Fruit fly (Drosophila melanogaster) whole organism, embryonic: ENCODE data around the gene iav.

Experiments
- Atf6 ChIP-seq: fragments of 200-800 bp; sonication (Bioruptor generic); IDR thresholded peaks from 2 replicates; pipeline ENCODE4 v1.3.6; 2022; ENCODE audit warnings: missing biosample characterization, missing genetic modification characterization
- CG1024 ChIP-seq: fragments of 200-800 bp; sonication (Bioruptor generic); IDR thresholded peaks from 2 replicates; pipeline ENCODE4 v1.3.6; 2022; ENCODE audit warnings: missing biosample characterization, missing genetic modification characterization
- CG12071 ChIP-seq: fragments of 200-800 bp; sonication (Bioruptor generic); optimal IDR thresholded peaks from 3 replicates; lab custom pipeline; 2018; ENCODE audit warnings: missing biosample characterization, mild to moderate bottlenecking, missing genetic modification characterization
- CG12769 ChIP-seq: fragments of 200-800 bp; sonication (Bioruptor generic); optimal IDR thresholded peaks from 2 replicates; lab custom pipeline; 2019; ENCODE audit warnings: missing biosample characterization, mild to moderate bottlenecking, missing genetic modification characterization, moderate library complexity
- CG15269 ChIP-seq: fragments of 200-800 bp; sonication (Bioruptor generic); optimal IDR thresholded peaks from 2 replicates; lab custom pipeline; 2018; ENCODE audit warnings: missing biosample characterization, mild to moderate bottlenecking, missing genetic modification characterization, moderate library complexity
- CG17612 ChIP-seq: fragments of 200-800 bp; sonication (Bioruptor generic); IDR thresholded peaks from 2 replicates; pipeline ENCODE4 v1.3.6; 2022; ENCODE audit warnings: missing biosample characterization, missing genetic modification characterization
- CG2199 ChIP-seq: fragments of 200-800 bp; sonication (Bioruptor generic); IDR thresholded peaks from 3 replicates; pipeline ENCODE4 v1.3.6; 2022; ENCODE audit warnings: missing biosample characterization, missing genetic modification characterization
- CG2875 ChIP-seq: fragments of 200-800 bp; sonication (Bioruptor generic); optimal IDR thresholded peaks from 2 replicates; lab custom pipeline; 2017; ENCODE audit warnings: missing biosample characterization, mild to moderate bottlenecking, missing genetic modification characterization, missing genetic modification reagents
- CG3163 ChIP-seq: fragments of 200-800 bp; sonication (Bioruptor generic); optimal IDR thresholded peaks from 3 replicates; lab custom pipeline; 2016; ENCODE audit warnings: missing biosample characterization, missing genetic modification characterization
- CG6791 ChIP-seq: fragments of 200-800 bp; sonication (Bioruptor generic); IDR thresholded peaks from 3 replicates; pipeline ENCODE4 v1.3.6; 2022; ENCODE audit warnings: missing biosample characterization, missing genetic modification characterization; ENCODE audit not compliant: partially characterized antibody
- CG7271 ChIP-seq: fragments of 200-800 bp; sonication (Bioruptor generic); optimal IDR thresholded peaks from 2 replicates; lab custom pipeline; 2018; ENCODE audit warnings: missing biosample characterization, mild to moderate bottlenecking, missing genetic modification characterization, moderate library complexity
- CG8290 ChIP-seq, 3 experiments: fragments of 200-800 bp; sonication (Bioruptor generic); optimal IDR thresholded peaks; 2 replicates each; lab custom pipeline; 2016 to 2019; ENCODE audit warnings: missing biosample characterization in 3 of 3, missing genetic modification characterization in 3 of 3, mild to moderate bottlenecking in 2 of 3, moderate library complexity in 1 of 3
- CG8944 ChIP-seq: fragments of 200-800 bp; sonication (Bioruptor generic); optimal IDR thresholded peaks from 3 replicates; lab custom pipeline; 2016; ENCODE audit warnings: missing biosample characterization, missing genetic modification characterization
- CG9932 ChIP-seq: fragments of 200-800 bp; sonication (Bioruptor generic); IDR thresholded peaks from 2 replicates; pipeline ENCODE4 v1.3.6; 2022; ENCODE audit warnings: missing biosample characterization, missing genetic modification characterization
- CHES-1-like ChIP-seq: fragments of 200-800 bp; sonication (Bioruptor generic); optimal IDR thresholded peaks from 2 replicates; lab custom pipeline; 2016; ENCODE audit warnings: missing biosample characterization, missing genetic modification characterization
- CrebB ChIP-seq: fragments of 200-800 bp; sonication (Bioruptor generic); optimal IDR thresholded peaks from 3 replicates; lab custom pipeline; 2018; ENCODE audit warnings: missing biosample characterization, mild to moderate bottlenecking, missing genetic modification characterization
- D19A ChIP-seq: fragments of 200-800 bp; optimal IDR thresholded peaks from 3 replicates; lab custom pipeline; 2019; ENCODE audit warnings: missing biosample characterization, mild to moderate bottlenecking, missing genetic modification characterization, moderate library complexity
- Dll ChIP-seq: fragments of 200-800 bp; sonication (Bioruptor generic); IDR thresholded peaks from 4 replicates; pipeline ENCODE4 v1.3.6; 2022; ENCODE audit warnings: missing biosample characterization, missing genetic modification characterization; ENCODE audit not compliant: partially characterized antibody
- Elba2 ChIP-seq: fragments of 200-800 bp; sonication (Bioruptor generic); optimal IDR thresholded peaks from 3 replicates; lab custom pipeline; 2016; ENCODE audit warnings: missing biosample characterization, missing genetic modification characterization
- Gug ChIP-seq: fragments of 200-800 bp; sonication (Bioruptor generic); IDR thresholded peaks from 4 replicates; pipeline ENCODE4 v1.3.6; 2022; ENCODE audit warnings: missing biosample characterization, missing genetic modification characterization
- HLH4C ChIP-seq: fragments of 200-800 bp; sonication (Bioruptor generic); IDR thresholded peaks from 3 replicates; pipeline ENCODE4 v1.3.6; 2022; ENCODE audit warnings: missing biosample characterization, missing genetic modification characterization; ENCODE audit not compliant: partially characterized antibody
- HLH54F ChIP-seq: fragments of 200-800 bp; sonication (Bioruptor generic); optimal IDR thresholded peaks from 3 replicates; lab custom pipeline; 2016; ENCODE audit warnings: missing biosample characterization, missing genetic modification characterization
- Hand ChIP-seq: fragments of 200-800 bp; sonication (Bioruptor generic); optimal IDR thresholded peaks from 2 replicates; lab custom pipeline; 2017; ENCODE audit warnings: mild to moderate bottlenecking, missing biosample characterization, missing genetic modification reagents, missing genetic modification characterization
- HmgD ChIP-seq: fragments of 200-800 bp; sonication (Bioruptor generic); optimal IDR thresholded peaks from 3 replicates; lab custom pipeline; 2016; ENCODE audit warnings: missing biosample characterization, missing genetic modification characterization
- Hmx ChIP-seq: fragments of 200-800 bp; sonication (Bioruptor generic); optimal IDR thresholded peaks from 2 replicates; lab custom pipeline; 2016; ENCODE audit warnings: missing biosample characterization, missing genetic modification characterization
- Med ChIP-seq: fragments of 200-800 bp; sonication (Bioruptor generic); peaks from one replicate; lab custom pipeline; 2016; ENCODE audit warnings: missing biosample characterization, missing genetic modification characterization, mild to moderate bottlenecking, inconsistent platforms, moderate library complexity
- NFAT ChIP-seq: fragments of 200-800 bp; sonication (Bioruptor generic); IDR thresholded peaks from 2 replicates; pipeline ENCODE4 v1.3.6; 2022; ENCODE audit warnings: missing biosample characterization, missing genetic modification characterization
- Six4 ChIP-seq: fragments of 200-800 bp; sonication (Bioruptor generic); optimal IDR thresholded peaks from 2 replicates; lab custom pipeline; 2016; ENCODE audit warnings: missing biosample characterization, missing genetic modification characterization
- Sox102F ChIP-seq: fragments of 200-800 bp; sonication (Bioruptor generic); optimal IDR thresholded peaks from 2 replicates; lab custom pipeline; 2018; ENCODE audit warnings: missing biosample characterization, mild to moderate bottlenecking, missing genetic modification characterization, moderate library complexity
- Stat92E ChIP-seq, 3 experiments: fragments of >200 bp in 2 of 3; fragments of 200-800 bp in 1 of 3; sonication (Bioruptor generic) in 1 of 3; optimal IDR thresholded peaks; 2 replicates each; lab custom pipeline; 2017 to 2019; ENCODE audit warnings: missing biosample characterization in 3 of 3, missing genetic modification characterization in 3 of 3, mild to moderate bottlenecking in 1 of 3, moderate library complexity in 1 of 3
- Vsx1 ChIP-seq: fragments of 200-800 bp; sonication (Bioruptor generic); optimal IDR thresholded peaks from 2 replicates; lab custom pipeline; 2017; ENCODE audit warnings: missing biosample characterization, mild to moderate bottlenecking, missing genetic modification characterization, missing genetic modification reagents
- caup ChIP-seq: fragments of 200-800 bp; sonication (Bioruptor generic); optimal IDR thresholded peaks from 3 replicates; lab custom pipeline; 2017; ENCODE audit warnings: missing biosample characterization, mild to moderate bottlenecking, missing genetic modification characterization, moderate library complexity; ENCODE audit not compliant: severe bottlenecking
- chif ChIP-seq, 2 experiments: fragments of 200-800 bp; sonication (Bioruptor generic); optimal IDR thresholded peaks; 3 replicates each; lab custom pipeline; 2016; ENCODE audit warnings: missing biosample characterization in 2 of 2, missing genetic modification characterization in 2 of 2
- ci ChIP-seq: fragments of 200-800 bp; sonication (Bioruptor generic); IDR thresholded peaks from 3 replicates; pipeline ENCODE4 v1.3.6; 2022; ENCODE audit warnings: missing biosample characterization, missing genetic modification characterization
- dysf ChIP-seq: fragments of 200-800 bp; sonication (Bioruptor generic); IDR thresholded peaks from 3 replicates; pipeline ENCODE4 v1.3.6; 2022; ENCODE audit warnings: missing biosample characterization, missing genetic modification characterization
- eve ChIP-seq, 2 experiments: fragments of >200 bp; optimal IDR thresholded peaks; 2 replicates each; lab custom pipeline; 2017; ENCODE audit warnings: missing biosample characterization in 2 of 2, missing genetic modification characterization in 2 of 2
- ewg ChIP-seq: fragments of 200-800 bp; sonication (Bioruptor generic); optimal IDR thresholded peaks from 3 replicates; lab custom pipeline; 2017; ENCODE audit warnings: mild to moderate bottlenecking, missing biosample characterization, missing genetic modification reagents, missing genetic modification characterization
- ftz-f1 ChIP-seq: fragments of 200-800 bp; sonication (Bioruptor generic); optimal IDR thresholded peaks from 2 replicates; lab custom pipeline; 2016; ENCODE audit warnings: missing biosample characterization, missing genetic modification characterization
- gsb-n ChIP-seq: fragments of 200-800 bp; sonication (Bioruptor generic); optimal IDR thresholded peaks from 3 replicates; lab custom pipeline; 2018; ENCODE audit warnings: missing biosample characterization, mild to moderate bottlenecking, missing genetic modification characterization
- hb ChIP-seq: fragments of 200-800 bp; sonication (Bioruptor generic); IDR thresholded peaks from 3 replicates; pipeline ENCODE4 v1.3.6; 2022; ENCODE audit warnings: missing biosample characterization, missing genetic modification characterization; ENCODE audit not compliant: partially characterized antibody
- hbn ChIP-seq: fragments of 200-800 bp; sonication (Bioruptor generic); IDR thresholded peaks from 2 replicates; pipeline ENCODE4 v1.3.6; 2022; ENCODE audit warnings: missing biosample characterization, missing genetic modification characterization; ENCODE audit not compliant: partially characterized antibody
- peb ChIP-seq: fragments of 200-800 bp; sonication (Bioruptor generic); IDR thresholded peaks from 2 replicates; pipeline ENCODE4 v1.3.6; 2022; ENCODE audit warnings: missing biosample characterization, missing genetic modification characterization
- phol ChIP-seq: fragments of 200-800 bp; sonication (Bioruptor generic); optimal IDR thresholded peaks from 3 replicates; lab custom pipeline; 2018; ENCODE audit warnings: missing biosample characterization, mild to moderate bottlenecking, missing genetic modification characterization, moderate library complexity
- sens ChIP-seq: fragments of 200-800 bp; sonication (Bioruptor generic); peaks from one replicate; lab custom pipeline; 2016; ENCODE audit warnings: missing biosample characterization, missing genetic modification characterization
- sim ChIP-seq: fragments of 200-800 bp; sonication (Bioruptor generic); IDR thresholded peaks from 2 replicates; pipeline ENCODE4 v1.3.6; 2022; ENCODE audit warnings: missing biosample characterization, missing genetic modification characterization
- slou ChIP-seq: fragments of 200-800 bp; sonication (Bioruptor generic); optimal IDR thresholded peaks from 3 replicates; lab custom pipeline; 2016; ENCODE audit warnings: missing biosample characterization, missing genetic modification characterization
- sqz ChIP-seq: fragments of 200-800 bp; sonication (Bioruptor generic); optimal IDR thresholded peaks from 3 replicates; lab custom pipeline; 2018; ENCODE audit warnings: missing biosample characterization, mild to moderate bottlenecking, missing genetic modification characterization
- unc-4 ChIP-seq: fragments of 200-800 bp; sonication (Bioruptor generic); IDR thresholded peaks from 2 replicates; pipeline ENCODE4 v1.3.6; 2022; ENCODE audit warnings: missing biosample characterization, missing genetic modification characterization; ENCODE audit not compliant: partially characterized antibody
- usp ChIP-seq: fragments of >200 bp; optimal IDR thresholded peaks from 2 replicates; lab custom pipeline; 2017; ENCODE audit warnings: missing biosample characterization, missing genetic modification characterization
- wek ChIP-seq: fragments of 200-800 bp; sonication (Bioruptor generic); optimal IDR thresholded peaks from 3 replicates; lab custom pipeline; 2018; ENCODE audit warnings: missing biosample characterization, mild to moderate bottlenecking, missing genetic modification characterization, moderate library complexity

The iav gene

DNA sequence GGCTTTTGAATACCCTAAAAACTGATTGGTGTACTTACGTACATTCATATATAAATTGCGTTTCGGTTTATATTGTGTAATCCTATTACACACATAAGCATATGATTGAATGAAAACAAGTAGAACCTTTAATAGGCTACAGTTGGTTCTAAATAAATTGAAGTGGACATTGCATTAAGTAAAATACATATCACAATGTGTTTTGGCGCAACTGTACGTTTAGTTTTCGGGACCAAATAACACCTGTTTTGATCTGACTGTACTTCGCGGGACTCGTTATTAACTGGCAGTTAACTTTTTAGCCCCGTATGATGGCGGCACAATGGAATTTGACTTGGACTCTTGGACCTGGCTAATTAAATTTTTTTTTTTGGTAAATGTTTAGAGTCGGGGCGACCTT lies 53.0 kb downstream of the iav start:
- TF ChIP-seq Elba2 (no peak), Six4 (GFP tag; lab: Kevin White, UChicago) (no peak), HLH4C (GFP tag; lab: Robert Waterston, UW) (no peak), CHES-1-like (GFP tag; lab: Kevin White, UChicago) (no peak), gsb-n (tag; lab: Kevin White, UChicago) (no peak), CG6791 (0 out of 3 replicates have a peak, but pooled peaks have one; percentile 20), sens (GFP tag; lab: Kevin White, UChicago) (peak; percentile 63), eve (GFP tag; optimal IDR thresholded peaks at IDR 0.05; lab: Kevin White, UChicago) (no peak), caup (no peak), Med (GFP tag; lab: Kevin White, UChicago) (peak; percentile 35), chif (GFP tag; optimal IDR thresholded peaks at IDR 0.05; lab: Kevin White, UChicago) (no peak), phol (tag; lab: Kevin White, UChicago) (no peak), CG2199 (GFP tag; lab: Robert Waterston, UW) (no peak), Vsx1 (GFP tag; lab: Kevin White, UChicago) (peak; percentile 10), unc-4 (GFP tag; lab: Robert Waterston, UW) (no peak), ci (GFP tag; lab: Robert Waterston, UW) (no peak), CG9932 (GFP tag; lab: Robert Waterston, UW) (no peak), CG12071 (GFP tag; lab: Kevin White, UChicago) (no peak), Gug (GFP tag; lab: Robert Waterston, UW) (no peak), NFAT (GFP tag; lab: Robert Waterston, UW) (no peak), Sox102F (GFP tag; lab: Kevin White, UChicago) (no peak), D19A (tag; lab: Kevin White, UChicago) (peak; percentile 71), sqz (peak; percentile 40), Stat92E (GFP tag; optimal IDR thresholded peaks at IDR 0.05; lab: Kevin White, UChicago) (no peak), Atf6 (GFP tag; lab: Robert Waterston, UW) (no peak), ftz-f1 (GFP tag; lab: Kevin White, UChicago) (no peak), CG17612 (GFP tag; lab: Robert Waterston, UW) (no peak), CG2875 (GFP tag; lab: Kevin White, UChicago) (no peak), hbn (GFP tag; lab: Robert Waterston, UW) (no peak), wek (GFP tag; lab: Kevin White, UChicago) (no peak), HmgD (GFP tag; lab: Kevin White, UChicago) (no peak), CG12769 (no peak), dysf (GFP tag; lab: Robert Waterston, UW) (no peak), CG1024 (GFP tag; lab: Robert Waterston, UW) (no peak), CG15269 (tag; lab: Kevin White, UChicago) (no peak), Hmx (GFP tag; lab: Kevin White, UChicago) (no peak), sim (GFP tag; lab: Robert Waterston, UW) (no peak), ewg (no peak)

- TF ChIP-seq CG8944 (GFP tag; lab: Kevin White, UChicago) (no peak), CG3163 (GFP tag; lab: Kevin White, UChicago) (no peak), Hand (GFP tag; lab: Kevin White, UChicago) (peak; percentile 60), Dll (GFP tag; lab: Robert Waterston, UW) (no peak), HLH54F (GFP tag; lab: Kevin White, UChicago) (peak; percentile 60), CG8290 (GFP tag; optimal IDR thresholded peaks at IDR 0.05; lab: Kevin White, UChicago) (peak; percentile 39), CG8290 (tag; optimal IDR thresholded peaks at IDR 0.05; lab: Kevin White, UChicago) (peak in 1 of 2 experiments; percentile 15), slou (GFP tag; lab: Kevin White, UChicago) (peak; percentile 33), usp (GFP tag; lab: Kevin White, UChicago) (no peak), CG7271 (no peak), peb (GFP tag; lab: Robert Waterston, UW) (0 out of 2 replicates have a peak, but pooled peaks have one; percentile 9), hb (no peak), CrebB (no peak)
Observed at dm6 chrX:6867175-6868023, 53.6 kb downstream of the iav start, which contains the start of gene CG14434. Gene CG14434, minus strand, starts transcription at chrX:6867194.
